Worm (Caenorhabditis elegans): ENCODE data around the gene dpy-3.

Gene dpy-3

ce11 chrX:2177731-2178326 is 32.4 kb upstream of the dpy-3 start:
- TF ChIP-seq aly-2 (tag; optimal IDR thresholded peaks at IDR 0.05) (no peak), nhr-43 (tag; optimal IDR thresholded peaks at IDR 0.05; ENCODE audit: poor library complexity, severe bottlenecking) (no peak), ztf-4 (tag; optimal IDR thresholded peaks at IDR 0.05) (no peak), unc-62 (GFP tag; optimal IDR thresholded peaks at IDR 0.05) (no peak), elt-2 (tag; optimal IDR thresholded peaks at IDR 0.05) (peak; percentile 67), tbx-2 (tag; optimal IDR thresholded peaks at IDR 0.05) (no peak), sea-2 (GFP tag; optimal IDR thresholded peaks at IDR 0.05) (no peak), ceh-28 (tag; optimal IDR thresholded peaks at IDR 0.05) (no peak)

ce11 chrX:2176361-2176880 is 31.0 kb upstream of the dpy-3 start, which contains the start of gene F48B9.8:
F48B9.8 (minus strand) TSS chrX:2176411.
- TF ChIP-seq hmg-11 (tag; optimal IDR thresholded peaks at IDR 0.05) (peak; percentile 16), lin-39 (tag; optimal IDR thresholded peaks at IDR 0.05) (no peak), nhr-76 (tag; optimal IDR thresholded peaks at IDR 0.05) (no peak), snpc-4 (tag; optimal IDR thresholded peaks at IDR 0.05) (no peak), ceh-82 (tag; optimal IDR thresholded peaks at IDR 0.05) (no peak), tbx-2 (tag; optimal IDR thresholded peaks at IDR 0.05) (no peak), elt-1 (tag; optimal IDR thresholded peaks at IDR 0.05) (no peak), fos-1 (tag; optimal IDR thresholded peaks at IDR 0.05) (no peak), ZK546.5 (tag; optimal IDR thresholded peaks at IDR 0.05) (no peak), nhr-67 (tag; optimal IDR thresholded peaks at IDR 0.05) (no peak), daf-12 (tag; optimal IDR thresholded peaks at IDR 0.05) (no peak), fkh-2 (tag; optimal IDR thresholded peaks at IDR 0.05) (no peak), R02D3.7 (tag; optimal IDR thresholded peaks at IDR 0.05) (no peak), pha-4 (tag; optimal IDR thresholded peaks at IDR 0.05) (peak; percentile 56), skn-1 (tag; optimal IDR thresholded peaks at IDR 0.05) (no peak), ceh-28 (tag; optimal IDR thresholded peaks at IDR 0.05) (no peak), eor-1 (tag; optimal IDR thresholded peaks at IDR 0.05) (no peak), aly-2 (tag; optimal IDR thresholded peaks at IDR 0.05) (no peak), elt-2 (tag; optimal IDR thresholded peaks at IDR 0.05) (peak; percentile 4), ztf-4 (tag; optimal IDR thresholded peaks at IDR 0.05) (no peak)

- no peak for TF ChIP-seq sea-2 (GFP tag; optimal IDR thresholded peaks at IDR 0.05)
- no peak for TF ChIP-seq fkh-10 (GFP tag; optimal IDR thresholded peaks at IDR 0.05)
- TF ChIP-seq ceh-16 (tag; optimal IDR thresholded peaks at IDR 0.05) = no peak
- no peak for TF ChIP-seq eor-1 (tag; optimal IDR thresholded peaks at IDR 0.05)
- TF ChIP-seq elt-1 (tag; optimal IDR thresholded peaks at IDR 0.05) = no peak
- TF ChIP-seq ztf-11 (tag; optimal IDR thresholded peaks at IDR 0.05) = no peak
- no peak for TF ChIP-seq nhr-23 (tag; optimal IDR thresholded peaks at IDR 0.05)
- no peak for TF ChIP-seq lin-15B (tag; optimal IDR thresholded peaks at IDR 0.05)
- no peak for TF ChIP-seq snpc-4 (tag; optimal IDR thresholded peaks at IDR 0.05)
Measured at ce11 chrX:2164751-2165150, 19.3 kb upstream of the dpy-3 start, which contains the start of gene F48B9.3. F48B9.3 (plus strand) TSS chrX:2165051.

- TF ChIP-seq elt-3 (tag; optimal IDR thresholded peaks at IDR 0.05) = no peak
- no peak for TF ChIP-seq eor-1 (tag; optimal IDR thresholded peaks at IDR 0.05)
- TF ChIP-seq jun-1 (tag; optimal IDR thresholded peaks at IDR 0.05) = no peak
- no peak for TF ChIP-seq nhr-77 (tag; optimal IDR thresholded peaks at IDR 0.05)
- no peak for TF ChIP-seq egl-5 (tag; optimal IDR thresholded peaks at IDR 0.05)
- TF ChIP-seq nhr-237 (tag; optimal IDR thresholded peaks at IDR 0.05) = no peak
- no peak for TF ChIP-seq lin-39 (tag; optimal IDR thresholded peaks at IDR 0.05)
- TF ChIP-seq ztf-11 (tag; optimal IDR thresholded peaks at IDR 0.05) = no peak
- no peak for TF ChIP-seq hmg-11 (tag; optimal IDR thresholded peaks at IDR 0.05)
- no peak for TF ChIP-seq ceh-82 (tag; optimal IDR thresholded peaks at IDR 0.05)
- no peak for TF ChIP-seq lin-15B (tag; optimal IDR thresholded peaks at IDR 0.05)
- no peak for TF ChIP-seq nhr-76 (tag; optimal IDR thresholded peaks at IDR 0.05)
- no peak for TF ChIP-seq mml-1 (tag; optimal IDR thresholded peaks at IDR 0.05)
- TF ChIP-seq nhr-25 (tag; optimal IDR thresholded peaks at IDR 0.05) = no peak
- no peak for TF ChIP-seq nhr-11 (tag; optimal IDR thresholded peaks at IDR 0.05)
- no peak for TF ChIP-seq unc-39 (tag; optimal IDR thresholded peaks at IDR 0.05)
- TF ChIP-seq ztf-4 (tag; optimal IDR thresholded peaks at IDR 0.05) = no peak
Measured at ce11 chrX:2163084-2163483, 17.6 kb upstream of the dpy-3 start, which contains the start of gene pdf-2. pdf-2 (plus strand) TSS chrX:2163384.
